Worm (Caenorhabditis elegans) whole organism, L4 larva: ENCODE results near the gene VZK822L.2.

Experiments used
- R02D3.7 ChIP-seq: fragments of 150-350 bp; sonication (generic microtip); optimal IDR thresholded peaks from 3 replicates; lab custom pipeline; 2014; ENCODE audit warnings: missing biosample characterization, missing genetic modification characterization
- egl-27 ChIP-seq: sonication (generic microtip); optimal IDR thresholded peaks from 3 replicates; lab custom pipeline; 2017; ENCODE audit warnings: missing biosample characterization, missing genetic modification reagents, missing genetic modification characterization
- fos-1 ChIP-seq: fragments of 150-350 bp; optimal IDR thresholded peaks from 2 replicates; lab custom pipeline; 2014; ENCODE audit warnings: missing biosample characterization, missing genetic modification characterization
- hif-1 ChIP-seq, 2 experiments: sonication (generic microtip); optimal IDR thresholded peaks; 2 replicates each; lab custom pipeline; 2016 to 2017; ENCODE audit warnings: missing compliant biosample characterization in 2 of 2, missing genetic modification characterization in 2 of 2, missing genetic modification reagents in 2 of 2, missing genotype in 2 of 2, mild to moderate bottlenecking in 1 of 2
- lin-13 ChIP-seq: fragments of 150-350 bp; optimal IDR thresholded peaks from 2 replicates; lab custom pipeline; 2014; ENCODE audit warnings: missing biosample characterization, missing genetic modification reagents, missing genetic modification characterization

DNA sequence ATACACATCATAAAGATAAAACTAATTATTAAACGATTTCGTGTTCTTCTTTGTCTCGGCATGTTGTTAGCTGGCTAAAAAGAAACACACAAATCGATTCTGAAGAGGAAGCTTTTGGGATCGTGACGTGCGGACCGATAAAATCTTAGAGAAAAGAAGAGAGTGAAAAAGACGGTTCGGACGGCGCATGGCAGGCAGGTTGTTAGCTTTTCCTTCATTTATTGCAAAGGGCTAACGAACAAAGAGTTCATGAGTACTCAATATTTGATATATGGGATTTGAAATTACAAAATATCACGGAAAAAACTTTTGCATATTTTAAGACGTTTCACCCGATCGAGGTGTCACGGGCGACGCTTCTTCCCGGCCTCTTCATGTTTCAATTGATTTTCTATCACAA lies 33.8 kb downstream of the VZK822L.2 start, which contains the start of gene ZK829.3:
- TF ChIP-seq egl-27 (tag; lab: Kevin White, UChicago) (no peak), hif-1 (tag; optimal IDR thresholded peaks at IDR 0.05; lab: Kevin White, UChicago) (no peak), lin-13 (GFP tag; lab: Kevin White, UChicago) (no peak), R02D3.7 (tag; lab: Kevin White, UChicago) (no peak), fos-1 (tag; lab: Kevin White, UChicago) (no peak)
